Fruit fly (Drosophila melanogaster) whole organism, embryonic: ENCODE data around the gene CG46303.

ENCODE experiments used
- ATbp ChIP-seq: fragments of 200-800 bp; sonication (Bioruptor generic); optimal IDR thresholded peaks from 2 replicates; lab custom pipeline; 2017; ENCODE audit warnings: missing biosample characterization, mild to moderate bottlenecking, missing genetic modification characterization, missing genetic modification reagents
- Bgb ChIP-seq: fragments of 200-800 bp; sonication (Bioruptor generic); IDR thresholded peaks from 2 replicates; pipeline ENCODE4 v1.3.6; 2022; ENCODE audit warnings: missing biosample characterization, missing genetic modification characterization; ENCODE audit not compliant: partially characterized antibody
- CG10209 ChIP-seq: fragments of 200-800 bp; sonication (Bioruptor generic); optimal IDR thresholded peaks from 3 replicates; lab custom pipeline; 2017; ENCODE audit warnings: missing biosample characterization, mild to moderate bottlenecking, missing genetic modification characterization, missing genetic modification reagents
- CG10431 ChIP-seq: fragments of 200-800 bp; sonication (Bioruptor generic); optimal IDR thresholded peaks from 3 replicates; lab custom pipeline; 2018; ENCODE audit warnings: missing biosample characterization, mild to moderate bottlenecking, missing genetic modification characterization
- CG10979 ChIP-seq: fragments of 200-800 bp; sonication (Bioruptor generic); optimal IDR thresholded peaks from 2 replicates; lab custom pipeline; 2018; ENCODE audit warnings: missing biosample characterization, mild to moderate bottlenecking, missing genetic modification characterization, moderate library complexity
- CG11456 ChIP-seq: fragments of 200-800 bp; sonication (Bioruptor generic); IDR thresholded peaks from 3 replicates; pipeline ENCODE4 v1.3.6; 2022; ENCODE audit warnings: missing biosample characterization, missing genetic modification characterization
- CG14050 ChIP-seq: fragments of 200-800 bp; sonication (Bioruptor generic); IDR thresholded peaks from 3 replicates; pipeline ENCODE4 v1.3.6; 2022; ENCODE audit warnings: missing biosample characterization, missing genetic modification characterization
- CG17612 ChIP-seq: fragments of 200-800 bp; sonication (Bioruptor generic); IDR thresholded peaks from 2 replicates; pipeline ENCODE4 v1.3.6; 2022; ENCODE audit warnings: missing biosample characterization, missing genetic modification characterization
- CG2202 ChIP-seq: fragments of 200-800 bp; sonication (Bioruptor generic); optimal IDR thresholded peaks from 2 replicates; lab custom pipeline; 2018; ENCODE audit warnings: missing biosample characterization, mild to moderate bottlenecking, missing genetic modification characterization
- CG31388 ChIP-seq: fragments of 200-800 bp; sonication (Bioruptor generic); optimal IDR thresholded peaks from 2 replicates; lab custom pipeline; 2016; ENCODE audit warnings: missing biosample characterization, missing genetic modification characterization
- CG3163 ChIP-seq: fragments of 200-800 bp; sonication (Bioruptor generic); optimal IDR thresholded peaks from 3 replicates; lab custom pipeline; 2016; ENCODE audit warnings: missing biosample characterization, missing genetic modification characterization
- CG3281 ChIP-seq: fragments of 200-800 bp; sonication (Bioruptor generic); optimal IDR thresholded peaks from 3 replicates; lab custom pipeline; 2017; ENCODE audit warnings: missing biosample characterization, mild to moderate bottlenecking, missing genetic modification characterization
- CG5953 ChIP-seq: fragments of 200-800 bp; sonication (Bioruptor generic); IDR thresholded peaks from 2 replicates; pipeline ENCODE4 v1.3.6; 2022; ENCODE audit warnings: missing biosample characterization, missing genetic modification characterization
- CG6254 ChIP-seq: fragments of 200-800 bp; sonication (Bioruptor generic); optimal IDR thresholded peaks from 3 replicates; lab custom pipeline; 2017; ENCODE audit warnings: mild to moderate bottlenecking, missing biosample characterization, missing genetic modification reagents, missing genetic modification characterization
- CG6765 ChIP-seq: fragments of 200-800 bp; sonication (Bioruptor generic); optimal IDR thresholded peaks from 3 replicates; lab custom pipeline; 2017; ENCODE audit warnings: missing biosample characterization, mild to moderate bottlenecking, missing genetic modification characterization
- CG7745 ChIP-seq: fragments of 200-800 bp; sonication (Bioruptor generic); optimal IDR thresholded peaks from 2 replicates; lab custom pipeline; 2018; ENCODE audit warnings: missing biosample characterization, mild to moderate bottlenecking, missing genetic modification characterization, moderate library complexity
- CG8359 ChIP-seq: fragments of 200-800 bp; sonication (Bioruptor generic); optimal IDR thresholded peaks from 2 replicates; lab custom pipeline; 2017; ENCODE audit warnings: missing biosample characterization, mild to moderate bottlenecking, missing genetic modification characterization, borderline replicate concordance
- CG8924 ChIP-seq: fragments of 200-800 bp; optimal IDR thresholded peaks from 3 replicates; lab custom pipeline; 2019; ENCODE audit warnings: missing biosample characterization, mild to moderate bottlenecking, missing genetic modification characterization, moderate library complexity
- CG9215 ChIP-seq: fragments of 200-800 bp; sonication (Bioruptor generic); IDR thresholded peaks from 2 replicates; pipeline ENCODE4 v1.3.6; 2022; ENCODE audit warnings: missing biosample characterization, missing genetic modification characterization
- CTCF ChIP-seq: fragments of 200-800 bp; sonication (Bioruptor generic); optimal IDR thresholded peaks from 2 replicates; lab custom pipeline; 2017; ENCODE audit warnings: missing biosample characterization, mild to moderate bottlenecking, missing genetic modification characterization, moderate library complexity
- Dip2 ChIP-seq: fragments of 200-800 bp; sonication (Bioruptor generic); IDR thresholded peaks from 2 replicates; pipeline ENCODE4 v1.3.6; 2022; ENCODE audit warnings: missing biosample characterization, missing genetic modification characterization
- Ets65A ChIP-seq: fragments of 200-800 bp; sonication (Bioruptor generic); peaks from one replicate; lab custom pipeline; 2016; ENCODE audit warnings: missing biosample characterization, missing genetic modification characterization
- Fer1 ChIP-seq: fragments of 200-800 bp; sonication (Bioruptor generic); optimal IDR thresholded peaks from 2 replicates; lab custom pipeline; 2017; ENCODE audit warnings: missing biosample characterization, mild to moderate bottlenecking, missing genetic modification characterization
- GATAe ChIP-seq: fragments of 200-800 bp; sonication (Bioruptor generic); conservative IDR thresholded peaks from 2 replicates; pipeline ENCODE4 v1.3.6; 2022; ENCODE audit warnings: missing biosample characterization, missing genetic modification characterization
- Gsc ChIP-seq: fragments of 200-800 bp; sonication (Bioruptor generic); IDR thresholded peaks from 2 replicates; pipeline ENCODE4 v1.3.6; 2022; ENCODE audit warnings: missing biosample characterization, missing genetic modification characterization
- Hey ChIP-seq: fragments of 200-800 bp; sonication (Bioruptor generic); optimal IDR thresholded peaks from 3 replicates; lab custom pipeline; 2018; ENCODE audit warnings: missing biosample characterization, mild to moderate bottlenecking, missing genetic modification characterization
- Myb ChIP-seq: fragments of 200-800 bp; sonication (Bioruptor generic); optimal IDR thresholded peaks from 2 replicates; lab custom pipeline; 2016; ENCODE audit warnings: missing biosample characterization, missing genetic modification characterization
- NFAT ChIP-seq: fragments of 200-800 bp; sonication (Bioruptor generic); IDR thresholded peaks from 2 replicates; pipeline ENCODE4 v1.3.6; 2022; ENCODE audit warnings: missing biosample characterization, missing genetic modification characterization
- Nf-YC ChIP-seq: fragments of 200-800 bp; optimal IDR thresholded peaks from 3 replicates; lab custom pipeline; 2019; ENCODE audit warnings: missing biosample characterization, mild to moderate bottlenecking, missing genetic modification characterization, moderate library complexity
- Tbp ChIP-seq: fragments of >200 bp; optimal IDR thresholded peaks from 2 replicates; lab custom pipeline; 2018; ENCODE audit warnings: missing biosample characterization, missing genetic modification characterization
- corto ChIP-seq: fragments of 200-800 bp; sonication (Bioruptor generic); optimal IDR thresholded peaks from 2 replicates; lab custom pipeline; 2016; ENCODE audit warnings: missing biosample characterization, mild to moderate bottlenecking, missing genetic modification characterization, moderate library complexity
- da ChIP-seq: fragments of 200-800 bp; sonication (Bioruptor generic); optimal IDR thresholded peaks from 2 replicates; lab custom pipeline; 2016; ENCODE audit warnings: missing biosample characterization, missing genetic modification characterization
- danr ChIP-seq: fragments of 200-800 bp; sonication (Bioruptor generic); IDR thresholded peaks from 2 replicates; pipeline ENCODE4 v1.3.6; 2022; ENCODE audit warnings: missing biosample characterization, missing genetic modification characterization
- fd102C ChIP-seq: fragments of 200-800 bp; sonication (Bioruptor generic); optimal IDR thresholded peaks from 2 replicates; lab custom pipeline; 2018; ENCODE audit warnings: missing biosample characterization, mild to moderate bottlenecking, missing genetic modification characterization, moderate library complexity
- grau ChIP-seq: fragments of 200-800 bp; optimal IDR thresholded peaks from 3 replicates; lab custom pipeline; 2019; ENCODE audit warnings: missing biosample characterization, mild to moderate bottlenecking, missing genetic modification characterization, moderate library complexity
- gt ChIP-seq: fragments of 200-800 bp; sonication (Bioruptor generic); IDR thresholded peaks from 2 replicates; pipeline ENCODE4 v1.3.6; 2022; ENCODE audit warnings: missing biosample characterization, missing genetic modification characterization
- h ChIP-seq: fragments of >200 bp; optimal IDR thresholded peaks from 2 replicates; lab custom pipeline; 2017
- jigr1 ChIP-seq: fragments of 200-800 bp; sonication (Bioruptor generic); IDR thresholded peaks from 3 replicates; pipeline ENCODE4 v1.3.6; 2022; ENCODE audit warnings: missing biosample characterization, missing genetic modification characterization
- sim ChIP-seq: fragments of 200-800 bp; sonication (Bioruptor generic); IDR thresholded peaks from 2 replicates; pipeline ENCODE4 v1.3.6; 2022; ENCODE audit warnings: missing biosample characterization, missing genetic modification characterization
- sqz ChIP-seq: fragments of 200-800 bp; sonication (Bioruptor generic); optimal IDR thresholded peaks from 3 replicates; lab custom pipeline; 2018; ENCODE audit warnings: missing biosample characterization, mild to moderate bottlenecking, missing genetic modification characterization
- tll ChIP-seq, 2 experiments: fragments of 200-800 bp in 1 of 2; fragments of >200 bp in 1 of 2; sonication (Bioruptor generic) in 1 of 2; optimal IDR thresholded peaks; 2 replicates each; lab custom pipeline; 2017 to 2019; ENCODE audit warnings: missing biosample characterization in 2 of 2, missing genetic modification characterization in 2 of 2, mild to moderate bottlenecking in 1 of 2, moderate library complexity in 1 of 2
- vfl ChIP-seq: fragments of 200-800 bp; sonication (Bioruptor generic); optimal IDR thresholded peaks from 2 replicates; lab custom pipeline; 2016; ENCODE audit warnings: missing biosample characterization, missing genetic modification characterization
- z ChIP-seq: fragments of 200-800 bp; sonication (Bioruptor generic); IDR thresholded peaks from 3 replicates; pipeline ENCODE4 v1.3.6; 2022; ENCODE audit warnings: missing biosample characterization, missing genetic modification characterization
- zen2 ChIP-seq: fragments of 200-800 bp; sonication (Bioruptor generic); IDR thresholded peaks from 3 replicates; pipeline ENCODE4 v1.3.6; 2022; ENCODE audit warnings: missing biosample characterization, missing genetic modification characterization; ENCODE audit not compliant: partially characterized antibody

The CG46303 gene

DNA sequence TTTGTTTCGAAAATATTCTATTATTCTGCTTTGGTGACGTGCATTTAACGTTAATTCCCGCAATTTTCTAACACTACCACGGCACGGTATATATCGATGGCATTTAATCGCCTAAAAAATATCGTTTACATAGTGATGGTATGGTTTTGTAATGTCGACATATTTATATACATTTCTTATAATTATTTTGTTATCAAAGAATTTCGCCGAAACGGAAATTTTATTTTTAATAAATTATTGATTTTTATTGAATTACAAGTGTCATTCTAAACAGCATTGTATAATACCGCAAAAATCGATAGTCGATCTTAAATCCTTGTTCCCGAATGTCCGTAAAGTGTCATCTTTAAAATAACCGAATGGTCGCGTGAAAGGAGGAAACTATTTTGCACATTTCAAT lies 2.7 kb downstream of the CG46303 start, which contains the start of the genes Sec20 and dgrn (continued):
- TF ChIP-seq tll (GFP tag; optimal IDR thresholded peaks at IDR 0.05; lab: Kevin White, UChicago) (no peak), fd102C (peak; percentile 15), GATAe (GFP tag; lab: Robert Waterston, UW) (no peak), Tbp (GFP tag; lab: Kevin White, UChicago) (no peak), CG5953 (0 out of 2 replicates have a peak, but pooled peaks have one; percentile 15), NFAT (GFP tag; lab: Robert Waterston, UW) (peak; percentile 74), corto (peak; percentile 63), CG6254 (no peak), Myb (GFP tag; lab: Kevin White, UChicago) (peak; percentile 64), CG8359 (GFP tag; lab: Kevin White, UChicago) (no peak), CTCF (GFP tag; lab: Kevin White, UChicago) (no peak), CG17612 (GFP tag; lab: Robert Waterston, UW) (no peak), Dip2 (GFP tag; lab: Robert Waterston, UW) (no peak), CG10979 (peak; percentile 64), z (GFP tag; lab: Robert Waterston, UW) (no peak), Hey (tag; lab: Kevin White, UChicago) (no peak), zen2 (GFP tag; lab: Robert Waterston, UW) (peak; percentile 90), Ets65A (peak; percentile 92), Bgb (GFP tag; lab: Robert Waterston, UW) (peak; percentile 95), CG6765 (GFP tag; lab: Kevin White, UChicago) (peak; percentile 9), CG3281 (GFP tag; lab: Kevin White, UChicago) (peak; percentile 38), sim (no peak), CG10209 (peak; percentile 41), CG31388 (no peak), CG7745 (tag; lab: Kevin White, UChicago) (no peak), CG8924 (tag; lab: Kevin White, UChicago) (peak; percentile 73), CG9215 (GFP tag; lab: Robert Waterston, UW) (peak; percentile 58)
- TF ChIP-seq, all 482 proteins: peak for 271

DNA sequence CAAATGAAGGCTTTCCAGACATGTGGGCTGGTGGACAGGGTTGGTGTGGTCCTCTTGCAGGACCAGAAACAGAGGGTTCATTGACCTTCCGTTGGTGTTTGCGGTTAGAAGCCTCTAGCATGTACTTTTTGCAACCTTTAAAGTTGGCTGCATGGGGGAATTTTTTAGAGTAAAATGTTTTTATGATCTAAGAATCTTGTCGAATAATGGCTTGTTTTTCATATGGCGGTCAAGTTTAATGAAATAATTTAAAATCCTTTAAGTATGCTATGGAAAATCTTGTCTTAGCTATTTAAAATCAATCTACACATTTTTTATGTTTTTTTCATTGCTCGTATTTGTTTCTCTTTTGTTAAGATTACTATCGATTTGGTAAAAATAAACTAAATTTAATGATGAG lies 8.0 kb downstream of the CG46303 start, which contains the start of gene glob3:
glob3 (plus strand) TSS at position 301 of the 400 bp plus-strand sequence.
- TF ChIP-seq CG2202 (tag; lab: Kevin White, UChicago) (no peak), vfl (no peak), Gsc (GFP tag; lab: Robert Waterston, UW) (no peak), jigr1 (no peak), grau (tag; lab: Kevin White, UChicago) (no peak), CG11456 (GFP tag; lab: Robert Waterston, UW) (no peak), CG3163 (no peak), ATbp (GFP tag; lab: Kevin White, UChicago) (no peak), gt (GFP tag; lab: Robert Waterston, UW) (no peak), CG14050 (GFP tag; lab: Robert Waterston, UW) (no peak), Fer1 (GFP tag; lab: Kevin White, UChicago) (no peak), sqz (GFP tag; lab: Kevin White, UChicago) (no peak), h (lab: Kevin White, UChicago) (no peak), da (GFP tag; lab: Kevin White, UChicago) (no peak), CG10431 (GFP tag; lab: Kevin White, UChicago) (no peak), Nf-YC (tag; lab: Kevin White, UChicago) (no peak), danr (GFP tag; lab: Robert Waterston, UW) (no peak), NFAT (GFP tag; lab: Robert Waterston, UW) (no peak)
